Fruit fly (Drosophila melanogaster): ENCODE measurements around the gene CG7650.

DNA sequence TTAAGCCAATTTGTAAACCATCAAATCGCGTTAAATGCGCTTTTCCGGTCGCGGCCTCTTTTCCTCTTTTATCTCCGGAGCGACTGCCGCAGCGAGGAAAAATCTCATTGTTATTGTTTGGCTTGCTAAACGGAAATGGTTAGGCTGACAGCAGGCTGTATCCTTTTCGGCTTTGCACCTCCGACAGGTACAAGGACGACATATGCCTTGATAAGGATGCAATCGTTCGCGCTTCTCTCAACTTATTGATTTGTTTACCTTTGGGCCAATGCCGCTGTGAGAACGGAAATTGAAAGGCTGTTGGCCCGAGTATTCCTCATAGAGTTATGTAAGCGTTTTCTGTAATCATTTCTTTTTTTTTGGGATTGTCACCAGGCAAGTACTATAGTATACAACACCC is 28.3 kb upstream of the CG7650 start:
- TF ChIP-seq CG8478 (optimal IDR thresholded peaks at IDR 0.05) (no peak), CTCF (optimal IDR thresholded peaks at IDR 0.05) (no peak)
